Fruit fly (Drosophila melanogaster): ENCODE data around the gene Or67c.

Gene Or67c

dm6 chr3L:10289357-10289756 lies 44.9 kb upstream of the Or67c start (continued):
- TF ChIP-seq hb (GFP tag; IDR thresholded peaks at IDR 0.05; ENCODE audit: partially characterized antibody) (no peak), CG11398 (GFP tag; optimal IDR thresholded peaks at IDR 0.05) (no peak), Nf-YA (GFP tag; IDR thresholded peaks at IDR 0.05) (peak; percentile 57; the same call in 1 of the 2 replicates)

DNA sequence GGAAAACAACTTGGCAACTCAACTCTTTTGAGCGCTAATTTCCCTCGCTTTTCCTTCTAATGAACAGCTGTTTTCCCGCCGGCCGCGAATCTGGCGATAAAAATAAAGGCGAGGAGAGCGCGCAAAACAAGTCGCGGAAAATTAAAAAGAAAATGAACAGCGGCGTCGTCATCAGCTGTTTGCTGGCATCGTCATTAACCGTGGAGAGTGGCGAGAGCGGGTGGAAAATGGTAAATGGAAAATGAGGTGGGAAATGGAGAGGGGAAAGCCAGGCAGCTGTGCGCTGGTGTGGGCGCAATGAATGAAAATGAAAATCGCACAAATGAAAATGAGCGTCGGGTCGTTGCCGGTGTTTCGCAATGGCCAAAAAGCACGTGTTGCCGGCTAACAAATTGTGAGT lies 43.6 kb upstream of the Or67c start:
- TF ChIP-seq H15 (GFP tag; IDR thresholded peaks at IDR 0.05): no peak
- TF ChIP-seq dmrt11E (tag; optimal IDR thresholded peaks at IDR 0.05): no peak
- no peak for TF ChIP-seq CG31365 (tag; optimal IDR thresholded peaks at IDR 0.05)
- no peak for TF ChIP-seq CG12104 (GFP tag; optimal IDR thresholded peaks at IDR 0.05)
- no peak for TF ChIP-seq CG4820 (GFP tag; optimal IDR thresholded peaks at IDR 0.05)
- TF ChIP-seq peb (GFP tag; IDR thresholded peaks at IDR 0.05): no peak
- peak; percentile 71 for TF ChIP-seq zen (tag; optimal IDR thresholded peaks at IDR 0.05)
- no peak for TF ChIP-seq CG42726 (GFP tag; IDR thresholded peaks at IDR 0.05; ENCODE audit: partially characterized antibody)
- no peak for TF ChIP-seq Rfx (GFP tag; IDR thresholded peaks at IDR 0.05)
- no peak for TF ChIP-seq trh (GFP tag; optimal IDR thresholded peaks at IDR 0.05)
- TF ChIP-seq B-H2 (GFP tag; optimal IDR thresholded peaks at IDR 0.05): no peak
- no peak for TF ChIP-seq CG11695 (GFP tag; IDR thresholded peaks at IDR 0.05)
- no peak for TF ChIP-seq gfzf (GFP tag; optimal IDR thresholded peaks at IDR 0.05)
- no peak for TF ChIP-seq CG2116 (GFP tag; optimal IDR thresholded peaks at IDR 0.05)
- TF ChIP-seq tna (GFP tag; IDR thresholded peaks at IDR 0.05; ENCODE audit: partially characterized antibody): no peak
- TF ChIP-seq CG11560 (tag; IDR thresholded peaks at IDR 0.05): no peak
- TF ChIP-seq CG6689 (GFP tag; IDR thresholded peaks at IDR 0.05): 0 out of 2 replicates have a peak, but pooled peaks have one; percentile 26
- TF ChIP-seq fd102C (GFP tag; optimal IDR thresholded peaks at IDR 0.05): no peak
- no peak for TF ChIP-seq CG2889 (GFP tag; IDR thresholded peaks at IDR 0.05)
- TF ChIP-seq crol (GFP tag; IDR thresholded peaks at IDR 0.05): 0 out of 2 replicates have a peak, but pooled peaks have one; percentile 11
- no peak for TF ChIP-seq yki (optimal IDR thresholded peaks at IDR 0.05)
- no peak for TF ChIP-seq CG4282 (GFP tag; optimal IDR thresholded peaks at IDR 0.05)
- no peak for TF ChIP-seq CG2129 (GFP tag; IDR thresholded peaks at IDR 0.05; ENCODE audit: partially characterized antibody)
- TF ChIP-seq Xrp1 (GFP tag; IDR thresholded peaks at IDR 0.05): no peak
- TF ChIP-seq vnd (GFP tag; IDR thresholded peaks at IDR 0.05; ENCODE audit: partially characterized antibody): no peak
- TF ChIP-seq CG5245 (GFP tag; optimal IDR thresholded peaks at IDR 0.05): no peak
- no peak for TF ChIP-seq CG7357 (GFP tag; IDR thresholded peaks at IDR 0.05)
- TF ChIP-seq abd-A (tag; optimal IDR thresholded peaks at IDR 0.05): peak; percentile 29
- TF ChIP-seq CG8089 (GFP tag; optimal IDR thresholded peaks at IDR 0.05): no peak
- no peak for TF ChIP-seq vfl (GFP tag; optimal IDR thresholded peaks at IDR 0.05)
- no peak for TF ChIP-seq CG34376 (GFP tag; optimal IDR thresholded peaks at IDR 0.05)
- TF ChIP-seq hbn (GFP tag; IDR thresholded peaks at IDR 0.05; ENCODE audit: partially characterized antibody): no peak
- TF ChIP-seq CG15479 (GFP tag; optimal IDR thresholded peaks at IDR 0.05): peak; percentile 65
- TF ChIP-seq pita (GFP tag; optimal IDR thresholded peaks at IDR 0.05): no peak
- peak; percentile 47 for TF ChIP-seq pfk (GFP tag; optimal IDR thresholded peaks at IDR 0.05)
- TF ChIP-seq caup (GFP tag; optimal IDR thresholded peaks at IDR 0.05; ENCODE audit: severe bottlenecking): no peak
- TF ChIP-seq ash1 (GFP tag; optimal IDR thresholded peaks at IDR 0.05): no peak
- no peak for TF ChIP-seq CG18764 (GFP tag; optimal IDR thresholded peaks at IDR 0.05)
- no peak for TF ChIP-seq otp (GFP tag; IDR thresholded peaks at IDR 0.05)
- no peak for TF ChIP-seq ham (GFP tag; IDR thresholded peaks at IDR 0.05)
- no peak for TF ChIP-seq inv (GFP tag; IDR thresholded peaks at IDR 0.05; ENCODE audit: partially characterized antibody)
- TF ChIP-seq CG10543 (GFP tag; optimal IDR thresholded peaks at IDR 0.05): no peak
- TF ChIP-seq pho (GFP tag; optimal IDR thresholded peaks at IDR 0.05): no peak
- TF ChIP-seq Dip3 (GFP tag; optimal IDR thresholded peaks at IDR 0.05): no peak
- no peak for TF ChIP-seq CG12071 (GFP tag; optimal IDR thresholded peaks at IDR 0.05)
- TF ChIP-seq crp (GFP tag; optimal IDR thresholded peaks at IDR 0.05): peak in 1 of 2 experiments; percentile 32
- TF ChIP-seq CG14965 (GFP tag; optimal IDR thresholded peaks at IDR 0.05; ENCODE audit: borderline replicate concordance): no peak
